Worm (Caenorhabditis elegans): ENCODE results near the gene cst-2.
A peak's percentile ranks its signal among the peaks of the same experiment; 100 is the strongest.

ce11 chrX:4285669-4286174 is 50.1 kb downstream of the cst-2 start, which contains the start of gene cka-2:
- TF ChIP-seq jun-1 (tag; optimal IDR thresholded peaks at IDR 0.05), result no peak
- no peak for TF ChIP-seq tbx-2 (tag; optimal IDR thresholded peaks at IDR 0.05)
- peak; percentile 39 for TF ChIP-seq nfya-1 (tag; optimal IDR thresholded peaks at IDR 0.05; ENCODE audit: insufficient read depth)
- TF ChIP-seq ceh-9 (tag; optimal IDR thresholded peaks at IDR 0.05), result no peak
- no peak for TF ChIP-seq ama-1 (optimal IDR thresholded peaks at IDR 0.05)
- TF ChIP-seq pha-4 (tag; optimal IDR thresholded peaks at IDR 0.05), result no peak
- TF ChIP-seq nhr-12 (tag; optimal IDR thresholded peaks at IDR 0.05), result no peak
- no peak for TF ChIP-seq hmg-11 (tag; optimal IDR thresholded peaks at IDR 0.05)
- no peak for TF ChIP-seq zag-1 (tag; optimal IDR thresholded peaks at IDR 0.05)
- TF ChIP-seq daf-12 (tag; optimal IDR thresholded peaks at IDR 0.05), result no peak
- TF ChIP-seq elt-1 (tag; optimal IDR thresholded peaks at IDR 0.05), result no peak
- TF ChIP-seq egl-27 (tag; optimal IDR thresholded peaks at IDR 0.05), result no peak
- no peak for TF ChIP-seq nhr-28 (tag; optimal IDR thresholded peaks at IDR 0.05)
